Fruit fly (Drosophila melanogaster) Kc167 (cell line): ENCODE measurements around the gene eIF1.

Experiments used
- Myc ChIP-seq: fragments of >200 bp; optimal IDR thresholded peaks from 2 replicates; lab custom pipeline; 2017; ENCODE audit warnings: missing external identifiers
- h ChIP-seq: fragments of >200 bp; optimal IDR thresholded peaks from 3 replicates; lab custom pipeline; 2018; ENCODE audit warnings: missing external identifiers
- psq ChIP-seq: fragments of >200 bp; optimal IDR thresholded peaks from 2 replicates; lab custom pipeline; 2017; ENCODE audit warnings: missing external identifiers
- ttk ChIP-seq: sonication (Bioruptor generic); optimal IDR thresholded peaks from 2 replicates; lab custom pipeline; 2017; ENCODE audit warnings: missing external identifiers

dm6 chr3L:3226458-3226783 is 3.3 kb downstream of the eIF1 start:
- TF ChIP-seq ttk: no peak
- no peak for TF ChIP-seq psq (lab: Kevin White, UChicago)
- TF ChIP-seq h (lab: Kevin White, UChicago): no peak
- TF ChIP-seq Myc: no peak
